Worm (Caenorhabditis elegans): ENCODE data around the gene F07E5.12.

- TF ChIP-seq lin-13 (GFP tag; optimal IDR thresholded peaks at IDR 0.05) (no peak), ZK546.5 (tag; optimal IDR thresholded peaks at IDR 0.05) (no peak), pha-4 (GFP tag; IDR thresholded peaks at IDR 0.05) (no peak), pha-4 (tag; optimal IDR thresholded peaks at IDR 0.05) (no peak), ceh-62 (tag; optimal IDR thresholded peaks at IDR 0.05) (no peak), ctbp-1 (GFP tag; IDR thresholded peaks at IDR 0.05) (no peak), unc-130 (GFP tag; optimal IDR thresholded peaks at IDR 0.05) (no peak), fos-1 (tag; optimal IDR thresholded peaks at IDR 0.05) (no peak), mdl-1 (tag; optimal IDR thresholded peaks at IDR 0.05) (no peak), nhr-237 (tag; optimal IDR thresholded peaks at IDR 0.05) (no peak), ces-1 (GFP tag; optimal IDR thresholded peaks at IDR 0.05) (no peak)
Measured at ce11 chrII:2090605-2091004, 22.8 kb downstream of the F07E5.12 start, which contains the start of gene trpl-5.
